Fruit fly (Drosophila melanogaster): ENCODE results near the gene CG5418.

Gene CG5418

DNA sequence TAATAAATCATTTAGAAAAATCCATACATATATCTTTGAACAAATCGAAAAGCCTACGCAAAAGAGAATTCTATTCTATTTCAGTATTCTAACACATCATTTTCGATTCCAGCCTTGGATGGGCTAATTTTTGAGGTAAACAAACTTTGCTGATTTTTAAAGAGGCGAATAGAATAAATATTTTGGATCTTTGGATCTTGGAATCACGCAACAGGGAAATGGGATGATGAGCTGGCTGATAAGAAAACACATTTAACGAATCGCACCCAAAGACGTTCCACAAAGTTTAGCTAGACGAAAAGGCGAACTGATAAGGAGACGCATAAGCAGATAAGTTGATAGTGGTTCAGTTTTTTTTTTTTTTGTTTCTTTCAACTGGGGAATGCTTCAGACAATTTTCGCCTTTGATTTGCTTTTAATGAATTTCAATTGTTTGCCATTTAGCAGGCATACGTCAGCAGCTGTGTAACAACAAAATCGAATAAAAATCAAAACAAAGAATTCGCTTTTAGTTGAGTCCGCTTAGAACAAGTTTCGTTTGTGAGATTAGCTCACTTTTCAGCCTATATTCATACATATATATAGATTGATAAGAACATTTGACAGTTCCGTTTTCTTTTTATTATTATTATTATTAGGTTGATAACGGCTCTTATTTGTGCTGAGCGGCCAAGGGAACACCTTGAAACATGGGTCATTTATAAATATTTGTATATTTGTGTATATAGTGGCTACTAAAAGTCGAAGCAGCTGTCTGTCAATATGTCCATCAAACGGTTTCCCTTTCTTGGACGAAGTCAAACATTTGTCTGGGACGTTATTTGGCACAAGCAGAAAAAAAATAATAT is 12.3 kb upstream of the CG5418 start (continued):
- peak; percentile 56 for TF ChIP-seq sug (tag; optimal IDR thresholded peaks at IDR 0.05)
- TF ChIP-seq CG2202 (tag; optimal IDR thresholded peaks at IDR 0.05) = peak; percentile 47
- TF ChIP-seq kah (GFP tag; optimal IDR thresholded peaks at IDR 0.05) = no peak
- TF ChIP-seq Antp (GFP tag; optimal IDR thresholded peaks at IDR 0.05) = no peak
- no peak for TF ChIP-seq fd3F (GFP tag; optimal IDR thresholded peaks at IDR 0.05)
- TF ChIP-seq grau (tag; optimal IDR thresholded peaks at IDR 0.05) = no peak
- no peak for TF ChIP-seq CG16813 (GFP tag; IDR thresholded peaks at IDR 0.05; ENCODE audit: partially characterized antibody)
- TF ChIP-seq p53 (GFP tag; optimal IDR thresholded peaks at IDR 0.05) = no peak
- TF ChIP-seq CG14050 (GFP tag; IDR thresholded peaks at IDR 0.05) = no peak
- peak; percentile 17 for TF ChIP-seq CG8388 (GFP tag; optimal IDR thresholded peaks at IDR 0.05)
- no peak for TF ChIP-seq disco-r (GFP tag; optimal IDR thresholded peaks at IDR 0.05)
- TF ChIP-seq CG2129 (GFP tag; IDR thresholded peaks at IDR 0.05; ENCODE audit: partially characterized antibody) = no peak
- TF ChIP-seq z (GFP tag; IDR thresholded peaks at IDR 0.05) = 0 out of 3 replicates have a peak, but pooled peaks have one; percentile 42
- TF ChIP-seq CG7556 (GFP tag; optimal IDR thresholded peaks at IDR 0.05) = no peak
- no peak for TF ChIP-seq GATAe (GFP tag; conservative IDR thresholded peaks at IDR 0.05)
- TF ChIP-seq CrebB (tag; optimal IDR thresholded peaks at IDR 0.05) = peak; percentile 2
- no peak for TF ChIP-seq caup (GFP tag; optimal IDR thresholded peaks at IDR 0.05; ENCODE audit: severe bottlenecking)
- no peak for TF ChIP-seq CG10565 (GFP tag; optimal IDR thresholded peaks at IDR 0.05)
- TF ChIP-seq Sry-δ (GFP tag; optimal IDR thresholded peaks at IDR 0.05) = no peak
- peak; percentile 65 for TF ChIP-seq CG3407 (GFP tag; optimal IDR thresholded peaks at IDR 0.05)
- TF ChIP-seq CG4424 (GFP tag; optimal IDR thresholded peaks at IDR 0.05) = no peak
- no peak for TF ChIP-seq repo (GFP tag; optimal IDR thresholded peaks at IDR 0.05)
- TF ChIP-seq her (GFP tag; optimal IDR thresholded peaks at IDR 0.05) = no peak
- TF ChIP-seq ERR (GFP tag; optimal IDR thresholded peaks at IDR 0.05) = no peak
- TF ChIP-seq Mrtf (GFP tag; IDR thresholded peaks at IDR 0.05) = no peak
- no peak for TF ChIP-seq D19B (GFP tag; optimal IDR thresholded peaks at IDR 0.05)
- no peak for TF ChIP-seq CG5180 (GFP tag; optimal IDR thresholded peaks at IDR 0.05)
- no peak for TF ChIP-seq dati (GFP tag; IDR thresholded peaks at IDR 0.05)
- TF ChIP-seq ab (GFP tag; optimal IDR thresholded peaks at IDR 0.05) = no peak
- no peak for TF ChIP-seq CG14860 (GFP tag; IDR thresholded peaks at IDR 0.05; ENCODE audit: partially characterized antibody)
- TF ChIP-seq Oli (tag; optimal IDR thresholded peaks at IDR 0.05) = no peak
- peak in 1 of 2 experiments; percentile 54 for TF ChIP-seq bsh (GFP tag; optimal IDR thresholded peaks at IDR 0.05)
- TF ChIP-seq CG14667 (GFP tag; IDR thresholded peaks at IDR 0.05) = no peak
- no peak for TF ChIP-seq CG7839 (tag; optimal IDR thresholded peaks at IDR 0.05)
- no peak for TF ChIP-seq Doc3 (GFP tag; IDR thresholded peaks at IDR 0.05; ENCODE audit: partially characterized antibody)
- TF ChIP-seq Med (GFP tag) = peak; percentile 72
- TF ChIP-seq CG3281 (GFP tag; optimal IDR thresholded peaks at IDR 0.05) = no peak
- TF ChIP-seq CG10209 (GFP tag; optimal IDR thresholded peaks at IDR 0.05) = peak; percentile 60
- TF ChIP-seq CG7271 (tag; optimal IDR thresholded peaks at IDR 0.05) = no peak
- no peak for TF ChIP-seq pb (GFP tag; optimal IDR thresholded peaks at IDR 0.05)
- peak; percentile 7 for TF ChIP-seq scrt (GFP tag; optimal IDR thresholded peaks at IDR 0.05)
- TF ChIP-seq Tbp (GFP tag; optimal IDR thresholded peaks at IDR 0.05) = no peak
- TF ChIP-seq CG1233 (GFP tag; optimal IDR thresholded peaks at IDR 0.05) = peak; percentile 10
- no peak for TF ChIP-seq maf-S (GFP tag; optimal IDR thresholded peaks at IDR 0.05)
- TF ChIP-seq Gug (GFP tag; IDR thresholded peaks at IDR 0.05) = no peak
- TF ChIP-seq CG5953 (GFP tag; IDR thresholded peaks at IDR 0.05) = no peak
- TF ChIP-seq slp2 (GFP tag; optimal IDR thresholded peaks at IDR 0.05) = no peak
- TF ChIP-seq CG32772 (GFP tag; IDR thresholded peaks at IDR 0.05) = no peak
- TF ChIP-seq CG9876 (GFP tag; optimal IDR thresholded peaks at IDR 0.05) = no peak
